Worm (Caenorhabditis elegans): ENCODE measurements around the gene Y53C12A.10.

Gene Y53C12A.10

DNA sequence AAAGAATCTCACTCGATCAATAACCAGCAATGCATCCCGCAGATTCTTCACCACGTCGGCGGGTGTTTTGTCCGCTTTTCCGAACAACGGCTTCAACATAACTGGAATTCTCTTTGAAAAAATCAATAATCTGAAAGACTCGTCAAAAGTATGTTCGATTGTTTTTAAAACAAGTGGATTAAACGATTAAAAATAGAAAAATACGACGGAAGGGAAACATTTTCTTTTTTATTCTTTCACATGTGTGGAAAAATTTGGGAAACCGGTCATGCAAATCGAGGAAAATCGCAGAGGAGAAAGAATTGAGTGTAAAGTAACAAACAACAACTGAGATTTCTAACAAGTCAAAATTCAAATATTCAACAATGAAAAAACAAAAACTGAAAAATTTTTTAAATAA lies 1.0 kb downstream of the Y53C12A.10 start, which contains the start of gene mop-25.2:
TSS of gene mop-25.2 (minus strand) at position 101 of the 400 bp plus-strand sequence.
- TF ChIP-seq ceh-16 (tag; optimal IDR thresholded peaks at IDR 0.05) (no peak), unc-62 (GFP tag; optimal IDR thresholded peaks at IDR 0.05) (no peak), nhr-11 (tag; optimal IDR thresholded peaks at IDR 0.05) (no peak), mdl-1 (tag; optimal IDR thresholded peaks at IDR 0.05) (no peak), nhr-23 (tag; optimal IDR thresholded peaks at IDR 0.05) (no peak), gmeb-1 (tag; optimal IDR thresholded peaks at IDR 0.05) (no peak), ztf-1 (GFP tag; conservative IDR thresholded peaks at IDR 0.05) (no peak), zag-1 (tag; optimal IDR thresholded peaks at IDR 0.05) (no peak), dmd-4 (tag; optimal IDR thresholded peaks at IDR 0.05) (no peak), ZK546.5 (tag; optimal IDR thresholded peaks at IDR 0.05) (no peak), crh-2 (tag; optimal IDR thresholded peaks at IDR 0.05) (no peak), lin-39 (tag; optimal IDR thresholded peaks at IDR 0.05) (no peak), elt-1 (tag; optimal IDR thresholded peaks at IDR 0.05) (no peak)

DNA sequence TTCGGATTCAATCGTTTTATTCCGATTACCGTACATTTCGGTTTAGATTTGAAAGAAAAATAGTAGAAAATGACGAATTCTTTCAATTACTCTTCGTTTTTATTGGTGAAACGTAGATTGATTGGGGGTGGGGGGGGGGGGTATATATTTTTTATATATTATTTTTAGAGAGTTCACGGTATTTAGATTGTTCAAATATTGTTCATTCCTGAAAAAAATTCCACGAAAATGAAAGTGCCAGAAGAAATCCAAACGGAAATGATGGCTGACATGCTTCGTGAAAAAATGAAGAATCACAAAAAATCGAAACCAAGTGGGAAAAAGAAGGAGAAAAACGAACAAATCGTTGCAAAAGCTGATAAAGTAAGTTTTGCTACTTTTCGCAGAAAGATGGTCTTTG lies 4.3 kb downstream of the Y53C12A.10 start, which contains the start of the genes Y53C12A.8 and Y53C12A.7:
TSS of gene Y53C12A.8 (minus strand) at position 101 of the 400 bp plus-strand sequence.
TSS of gene Y53C12A.7 (plus strand) at position 181 of the 400 bp plus-strand sequence.
- TF ChIP-seq blmp-1 (tag; optimal IDR thresholded peaks at IDR 0.05; ENCODE audit: insufficient read depth) (no peak), sem-4 (tag; optimal IDR thresholded peaks at IDR 0.05) (no peak), nhr-23 (tag; optimal IDR thresholded peaks at IDR 0.05) (no peak), nhr-25 (tag; optimal IDR thresholded peaks at IDR 0.05) (no peak), snpc-4 (tag; optimal IDR thresholded peaks at IDR 0.05) (no peak), crh-2 (tag; optimal IDR thresholded peaks at IDR 0.05) (no peak), ZK546.5 (tag; optimal IDR thresholded peaks at IDR 0.05) (no peak), nhr-11 (tag; optimal IDR thresholded peaks at IDR 0.05) (no peak), nhr-10 (tag; optimal IDR thresholded peaks at IDR 0.05) (no peak), mab-5 (tag; optimal IDR thresholded peaks at IDR 0.05) (no peak), peb-1 (tag; optimal IDR thresholded peaks at IDR 0.05) (no peak), sma-3 (GFP tag; optimal IDR thresholded peaks at IDR 0.05) (no peak), ztf-4 (tag; optimal IDR thresholded peaks at IDR 0.05) (no peak), nhr-129 (tag; optimal IDR thresholded peaks at IDR 0.05) (no peak), mdl-1 (tag; optimal IDR thresholded peaks at IDR 0.05) (no peak), elt-1 (tag; optimal IDR thresholded peaks at IDR 0.05) (no peak), lin-11 (tag; optimal IDR thresholded peaks at IDR 0.05) (no peak), nhr-12 (tag; optimal IDR thresholded peaks at IDR 0.05) (no peak), fos-1 (tag; optimal IDR thresholded peaks at IDR 0.05) (no peak), unc-62 (GFP tag; optimal IDR thresholded peaks at IDR 0.05) (no peak)

DNA sequence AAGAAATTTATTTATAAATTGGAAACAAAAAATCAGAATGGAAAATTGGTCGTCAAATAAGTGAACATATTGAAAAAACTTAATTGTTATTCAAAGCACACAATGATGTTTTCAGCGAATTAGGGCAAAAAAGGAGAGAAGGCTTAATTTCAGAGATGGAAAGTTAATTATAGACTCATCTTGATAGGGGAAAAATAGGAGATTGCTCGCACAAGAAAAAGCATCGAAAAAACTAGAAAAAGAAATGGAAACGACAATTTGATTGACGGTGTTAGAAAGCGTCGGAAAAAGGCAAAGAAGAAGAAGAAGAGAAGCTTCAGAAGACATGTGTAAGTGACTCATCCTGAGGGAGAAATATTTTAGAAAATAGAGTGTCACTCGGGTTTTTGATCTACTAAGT lies 8.7 kb downstream of the Y53C12A.10 start:
- TF ChIP-seq snpc-4 (tag; optimal IDR thresholded peaks at IDR 0.05), result no peak
- no peak for TF ChIP-seq lin-11 (tag; optimal IDR thresholded peaks at IDR 0.05)
- no peak for TF ChIP-seq lin-13 (GFP tag; optimal IDR thresholded peaks at IDR 0.05)
- no peak for TF ChIP-seq Y55F3AM.14 (GFP tag; optimal IDR thresholded peaks at IDR 0.05)
- TF ChIP-seq nhr-21 (tag; optimal IDR thresholded peaks at IDR 0.05), result no peak
- TF ChIP-seq lsy-2 (tag; optimal IDR thresholded peaks at IDR 0.05), result peak in 1 of 2 experiments; percentile 30
- no peak for TF ChIP-seq ztf-11 (tag; optimal IDR thresholded peaks at IDR 0.05)
- TF ChIP-seq mbf-1 (tag; optimal IDR thresholded peaks at IDR 0.05), result no peak
- peak; percentile 15 for TF ChIP-seq sma-9 (GFP tag; optimal IDR thresholded peaks at IDR 0.05)
- no peak for TF ChIP-seq sma-9 (tag; optimal IDR thresholded peaks at IDR 0.05)
- no peak for TF ChIP-seq dmd-4 (tag; optimal IDR thresholded peaks at IDR 0.05)
- TF ChIP-seq unc-39 (tag; optimal IDR thresholded peaks at IDR 0.05), result no peak
- TF ChIP-seq ceh-16 (tag; optimal IDR thresholded peaks at IDR 0.05), result no peak
- TF ChIP-seq sma-3 (GFP tag; optimal IDR thresholded peaks at IDR 0.05), result no peak
- TF ChIP-seq zag-1 (tag; optimal IDR thresholded peaks at IDR 0.05), result peak; percentile 7

DNA sequence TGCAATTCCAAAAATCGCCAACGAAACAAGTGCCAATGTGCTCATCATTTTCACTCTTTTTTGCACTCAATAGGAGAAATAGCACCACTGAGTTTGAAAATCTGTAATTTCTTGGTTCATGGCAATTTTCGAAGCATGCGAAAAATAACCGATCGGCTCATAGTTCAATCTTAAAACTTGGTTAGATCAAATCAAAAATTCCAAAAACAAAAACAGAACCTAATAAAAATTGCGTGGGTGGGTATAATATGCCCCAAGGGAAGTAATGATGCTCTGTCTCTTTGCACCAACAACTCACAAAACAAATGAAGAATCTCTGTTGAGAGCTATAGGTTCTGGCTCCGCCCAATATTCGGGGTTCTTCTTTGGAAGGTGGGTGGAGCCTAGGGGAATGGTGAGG lies 12.8 kb downstream of the Y53C12A.10 start, which contains the start of gene nlp-11:
TSS of gene nlp-11 (minus strand) at position 101 of the 400 bp plus-strand sequence.
- TF ChIP-seq ceh-82 (tag; optimal IDR thresholded peaks at IDR 0.05), result no peak
- TF ChIP-seq nhr-21 (tag; optimal IDR thresholded peaks at IDR 0.05), result no peak
- TF ChIP-seq blmp-1 (tag; optimal IDR thresholded peaks at IDR 0.05; ENCODE audit: insufficient read depth), result no peak
- no peak for TF ChIP-seq C34F6.9 (tag; optimal IDR thresholded peaks at IDR 0.05)
- TF ChIP-seq lsy-2 (tag; optimal IDR thresholded peaks at IDR 0.05), result no peak
- TF ChIP-seq zag-1 (tag; optimal IDR thresholded peaks at IDR 0.05), result no peak
- TF ChIP-seq nhr-25 (tag; optimal IDR thresholded peaks at IDR 0.05), result no peak
- TF ChIP-seq nhr-10 (tag; optimal IDR thresholded peaks at IDR 0.05), result no peak
- no peak for TF ChIP-seq skn-1 (tag; optimal IDR thresholded peaks at IDR 0.05)
- no peak for TF ChIP-seq sma-3 (GFP tag; optimal IDR thresholded peaks at IDR 0.05)
- TF ChIP-seq sma-9 (GFP tag; optimal IDR thresholded peaks at IDR 0.05), result no peak
- TF ChIP-seq sma-9 (tag; optimal IDR thresholded peaks at IDR 0.05), result no peak
- TF ChIP-seq elt-3 (tag; optimal IDR thresholded peaks at IDR 0.05), result no peak
- TF ChIP-seq alr-1 (tag; optimal IDR thresholded peaks at IDR 0.05), result no peak
- no peak for TF ChIP-seq unc-55 (GFP tag; optimal IDR thresholded peaks at IDR 0.05)
- TF ChIP-seq R02D3.7 (tag; optimal IDR thresholded peaks at IDR 0.05), result no peak
- TF ChIP-seq elt-1 (tag; optimal IDR thresholded peaks at IDR 0.05), result no peak
- TF ChIP-seq aly-2 (tag; optimal IDR thresholded peaks at IDR 0.05), result no peak
- TF ChIP-seq dmd-4 (tag; optimal IDR thresholded peaks at IDR 0.05), result no peak
- no peak for TF ChIP-seq ama-1 (optimal IDR thresholded peaks at IDR 0.05)
- no peak for TF ChIP-seq nhr-77 (tag; optimal IDR thresholded peaks at IDR 0.05)
